Worm (Caenorhabditis elegans): Measurements from ENCODE around the gene ZK697.8.

Gene ZK697.8

ce11 chrV:1771727-1772126 is 22.8 kb upstream of the ZK697.8 start, which contains the start of gene dhs-13:
TSS of gene dhs-13 (minus strand) at chrV:1771734.
- 0 out of 2 replicates have a peak, but pooled peaks have one; percentile 23 for TF ChIP-seq zfh-2 (GFP tag; conservative IDR thresholded peaks at IDR 0.05)
- TF ChIP-seq B0336.3 (GFP tag; IDR thresholded peaks at IDR 0.05), result peak; percentile 36; the same call in 1 of the 2 replicates
- TF ChIP-seq dox-1 (GFP tag; IDR thresholded peaks at IDR 0.05), result peak; percentile 52; the same call in 1 of the 2 replicates
- no peak for TF ChIP-seq sea-2 (GFP tag; IDR thresholded peaks at IDR 0.05)
- no peak for TF ChIP-seq F10E7.11 (tag; optimal IDR thresholded peaks at IDR 0.05)
- peak; percentile 20 for TF ChIP-seq attf-5 (GFP tag; optimal IDR thresholded peaks at IDR 0.05)
- TF ChIP-seq cebp-1 (GFP tag; IDR thresholded peaks at IDR 0.05), result no peak
- peak; percentile 42 for TF ChIP-seq cebp-1 (tag; optimal IDR thresholded peaks at IDR 0.05)
- peak; percentile 16; the same call in 1 of the 2 replicates for TF ChIP-seq hmg-1.2 (GFP tag; IDR thresholded peaks at IDR 0.05)
- no peak for TF ChIP-seq atf-7 (tag; optimal IDR thresholded peaks at IDR 0.05)
- no peak for TF ChIP-seq nfya-1 (tag; optimal IDR thresholded peaks at IDR 0.05; ENCODE audit: borderline replicate concordance, insufficient read depth)
- TF ChIP-seq mel-28 (tag; optimal IDR thresholded peaks at IDR 0.05; ENCODE audit: borderline replicate concordance), result no peak
- TF ChIP-seq cebp-2 (GFP tag; IDR thresholded peaks at IDR 0.05), result no peak
- peak; percentile 61 for TF ChIP-seq nhr-80 (tag; optimal IDR thresholded peaks at IDR 0.05)
- no peak for TF ChIP-seq B0019.2 (GFP tag; conservative IDR thresholded peaks at IDR 0.05)
- TF ChIP-seq nhr-27 (tag; optimal IDR thresholded peaks at IDR 0.05), result no peak

- TF ChIP-seq nhr-27 (tag; optimal IDR thresholded peaks at IDR 0.05), result no peak
- no peak for TF ChIP-seq lag-1 (GFP tag; IDR thresholded peaks at IDR 0.05)
- no peak for TF ChIP-seq Y67H2A.10 (GFP tag; conservative IDR thresholded peaks at IDR 0.05)
- no peak for TF ChIP-seq lin-35 (GFP tag; optimal IDR thresholded peaks at IDR 0.05)
- TF ChIP-seq hlh-12 (tag; optimal IDR thresholded peaks at IDR 0.05), result no peak
- no peak for TF ChIP-seq mes-4 (tag; optimal IDR thresholded peaks at IDR 0.05)
- no peak for TF ChIP-seq fkh-3 (tag; optimal IDR thresholded peaks at IDR 0.05)
- no peak for TF ChIP-seq cebp-2 (GFP tag; IDR thresholded peaks at IDR 0.05)
- TF ChIP-seq hsf-1 (GFP tag; IDR thresholded peaks at IDR 0.05), result no peak
- no peak for TF ChIP-seq egl-44 (GFP tag; IDR thresholded peaks at IDR 0.05)
- no peak for TF ChIP-seq zfh-2 (GFP tag; conservative IDR thresholded peaks at IDR 0.05)
- no peak for TF ChIP-seq ztf-26 (tag; optimal IDR thresholded peaks at IDR 0.05)
- no peak for TF ChIP-seq ekl-4 (GFP tag; IDR thresholded peaks at IDR 0.05)
- TF ChIP-seq Y95B8A.8 (GFP tag; IDR thresholded peaks at IDR 0.05), result no peak
- no peak for TF ChIP-seq nhr-80 (tag; optimal IDR thresholded peaks at IDR 0.05)
- TF ChIP-seq F33H1.4 (GFP tag; IDR thresholded peaks at IDR 0.05), result no peak
These were observed 18.5 kb upstream of the ZK697.8 start for ce11 chrV:1767427-1767826.

- TF ChIP-seq nhr-80 (tag; optimal IDR thresholded peaks at IDR 0.05) (peak; percentile 46), ztf-3 (GFP tag; optimal IDR thresholded peaks at IDR 0.05) (no peak)
These were observed 11.7 kb upstream of the ZK697.8 start, which contains the start of gene clec-205 for ce11 chrV:1760682-1761081. TSS of gene clec-205 (plus strand) at chrV:1760893.

ce11 chrV:1756856-1757255 is 7.9 kb upstream of the ZK697.8 start, which contains the start of gene clec-204:
TSS of gene clec-204 (plus strand) at chrV:1757156.
- TF ChIP-seq nhr-80 (tag; optimal IDR thresholded peaks at IDR 0.05) (peak; percentile 0), mel-28 (tag; optimal IDR thresholded peaks at IDR 0.05; ENCODE audit: borderline replicate concordance) (no peak)

- no peak for TF ChIP-seq F22D6.2 (tag; optimal IDR thresholded peaks at IDR 0.05)
- no peak for TF ChIP-seq nhr-179 (tag; optimal IDR thresholded peaks at IDR 0.05)
- no peak for TF ChIP-seq egl-44 (GFP tag; IDR thresholded peaks at IDR 0.05)
- TF ChIP-seq rcor-1 (GFP tag; IDR thresholded peaks at IDR 0.05), result no peak
- TF ChIP-seq C17E4.6 (GFP tag; IDR thresholded peaks at IDR 0.05), result no peak
- no peak for TF ChIP-seq lsl-1 (GFP tag; optimal IDR thresholded peaks at IDR 0.05)
- TF ChIP-seq ztf-26 (tag; optimal IDR thresholded peaks at IDR 0.05), result no peak
- TF ChIP-seq nhr-80 (tag; optimal IDR thresholded peaks at IDR 0.05), result peak; percentile 32
These were observed 7.1 kb upstream of the ZK697.8 start for ce11 chrV:1756099-1756498.
